Worm (Caenorhabditis elegans) whole organism, L3 larva: ENCODE results near the gene abhd-5.2.

Experiments
- R02D3.7 ChIP-seq: fragments of 150-350 bp; optimal IDR thresholded peaks from 2 replicates; lab custom pipeline; 2014; ENCODE audit warnings: missing biosample characterization, missing genetic modification characterization
- aly-2 ChIP-seq: fragments of 150-350 bp; optimal IDR thresholded peaks from 2 replicates; lab custom pipeline; 2014; ENCODE audit warnings: missing biosample characterization, missing genetic modification characterization
- ama-1 ChIP-seq: fragments of 150-350 bp; optimal IDR thresholded peaks from 2 replicates; lab custom pipeline; 2018
- ceh-16 ChIP-seq: sonication (generic microtip); optimal IDR thresholded peaks from 2 replicates; lab custom pipeline; 2017; ENCODE audit warnings: missing biosample characterization, missing genetic modification characterization
- ceh-82 ChIP-seq: fragments of 150-350 bp; optimal IDR thresholded peaks from 2 replicates; lab custom pipeline; 2014; ENCODE audit warnings: missing biosample characterization, missing genetic modification characterization
- ceh-9 ChIP-seq: sonication (generic microtip); optimal IDR thresholded peaks from 2 replicates; lab custom pipeline; 2018; ENCODE audit warnings: missing biosample characterization, missing genetic modification characterization
- daf-12 ChIP-seq: fragments of 150-350 bp; optimal IDR thresholded peaks from 2 replicates; lab custom pipeline; 2014; ENCODE audit warnings: missing biosample characterization, missing genetic modification reagents, missing genetic modification characterization
- egl-27 ChIP-seq: sonication (generic microtip); optimal IDR thresholded peaks from 4 replicates; lab custom pipeline; 2017; ENCODE audit warnings: missing biosample characterization, missing genetic modification reagents, missing genetic modification characterization
- egl-5 ChIP-seq: fragments of 150-350 bp; optimal IDR thresholded peaks from 2 replicates; lab custom pipeline; 2017; ENCODE audit warnings: missing biosample characterization, missing genetic modification reagents, missing genetic modification characterization, inconsistent platforms
- elt-1 ChIP-seq: fragments of 150-350 bp; optimal IDR thresholded peaks from 2 replicates; lab custom pipeline; 2014; ENCODE audit warnings: missing biosample characterization, missing genetic modification characterization
- elt-2 ChIP-seq: sonication (generic microtip); optimal IDR thresholded peaks from 2 replicates; lab custom pipeline; 2016; ENCODE audit warnings: missing genetic modification reagents, mild to moderate bottlenecking, missing genetic modification characterization, missing compliant biosample characterization
- elt-3 ChIP-seq, 3 experiments: fragments of 150-350 bp in 1 of 3; sonication (generic microtip) in 2 of 3; optimal IDR thresholded peaks; 2 replicates in 2 of 3; 4 replicates in 1 of 3; lab custom pipeline; 2014 to 2017; ENCODE audit warnings: missing biosample characterization in 3 of 3, missing genetic modification characterization in 3 of 3
- eor-1 ChIP-seq, 2 experiments: fragments of 150-350 bp; optimal IDR thresholded peaks; 2 replicates each; lab custom pipeline; 2014 to 2018; ENCODE audit warnings: missing biosample characterization in 2 of 2, missing genetic modification characterization in 2 of 2
- fkh-10 ChIP-seq: sonication (generic microtip); optimal IDR thresholded peaks from 2 replicates; lab custom pipeline; 2017; ENCODE audit warnings: missing biosample characterization, missing genetic modification reagents, missing genetic modification characterization
- fkh-2 ChIP-seq: fragments of 150-350 bp; optimal IDR thresholded peaks from 2 replicates; lab custom pipeline; 2014; ENCODE audit warnings: missing biosample characterization, missing genetic modification reagents, missing genetic modification characterization
- hmg-11 ChIP-seq: sonication (generic microtip); optimal IDR thresholded peaks from 2 replicates; lab custom pipeline; 2016; ENCODE audit warnings: missing genetic modification characterization, missing compliant biosample characterization
- jun-1 ChIP-seq: fragments of 150-350 bp; optimal IDR thresholded peaks from 2 replicates; lab custom pipeline; 2014; ENCODE audit warnings: missing biosample characterization, missing genetic modification reagents, missing genetic modification characterization
- lin-15B ChIP-seq: fragments of 150-350 bp; optimal IDR thresholded peaks from 2 replicates; lab custom pipeline; 2014; ENCODE audit warnings: missing biosample characterization, missing genetic modification characterization
- mdl-1 ChIP-seq: fragments of 150-350 bp; optimal IDR thresholded peaks from 2 replicates; lab custom pipeline; 2014; ENCODE audit warnings: missing biosample characterization, missing genetic modification characterization
- nfya-1 ChIP-seq: sonication (generic microtip); optimal IDR thresholded peaks from 2 replicates; lab custom pipeline; 2017; ENCODE audit warnings: missing genetic modification characterization, mild to moderate bottlenecking, missing compliant biosample characterization, antibody characterized with exemption, moderate library complexity; ENCODE audit not compliant: insufficient read depth
- nhr-11 ChIP-seq: fragments of 150-350 bp; optimal IDR thresholded peaks from 2 replicates; lab custom pipeline; 2014; ENCODE audit warnings: missing biosample characterization, missing genetic modification characterization
- nhr-12 ChIP-seq: fragments of 150-350 bp; optimal IDR thresholded peaks from 2 replicates; lab custom pipeline; 2014; ENCODE audit warnings: missing biosample characterization, missing genetic modification characterization
- nhr-23 ChIP-seq: fragments of 150-350 bp; optimal IDR thresholded peaks from 2 replicates; lab custom pipeline; 2014; ENCODE audit warnings: missing biosample characterization, missing genetic modification reagents, missing genetic modification characterization
- nhr-237 ChIP-seq: fragments of 150-350 bp; optimal IDR thresholded peaks from 2 replicates; lab custom pipeline; 2014; ENCODE audit warnings: missing biosample characterization, missing genetic modification characterization
- nhr-25 ChIP-seq: sonication (generic microtip); optimal IDR thresholded peaks from 2 replicates; lab custom pipeline; 2017; ENCODE audit warnings: missing biosample characterization, missing genetic modification characterization
- nhr-28 ChIP-seq: fragments of 150-350 bp; optimal IDR thresholded peaks from 2 replicates; lab custom pipeline; 2014; ENCODE audit warnings: missing biosample characterization, missing genetic modification characterization
- nhr-67 ChIP-seq: fragments of 150-350 bp; optimal IDR thresholded peaks from 2 replicates; lab custom pipeline; 2014; ENCODE audit warnings: missing biosample characterization, missing genetic modification characterization
- nhr-76 ChIP-seq: fragments of 150-350 bp; sonication (generic microtip); optimal IDR thresholded peaks from 5 replicates; lab custom pipeline; 2014; ENCODE audit warnings: missing biosample characterization, missing genetic modification characterization
- nhr-77 ChIP-seq: fragments of 150-350 bp; optimal IDR thresholded peaks from 2 replicates; lab custom pipeline; 2014; ENCODE audit warnings: missing biosample characterization, missing genetic modification characterization
- pqm-1 ChIP-seq: fragments of 150-350 bp; optimal IDR thresholded peaks from 2 replicates; lab custom pipeline; 2017; ENCODE audit warnings: missing biosample characterization, missing genetic modification characterization, inconsistent platforms
- skn-1 ChIP-seq: fragments of 150-350 bp; optimal IDR thresholded peaks from 2 replicates; lab custom pipeline; 2014; ENCODE audit warnings: missing biosample characterization, missing genetic modification characterization
- unc-39 ChIP-seq: sonication (generic microtip); optimal IDR thresholded peaks from 4 replicates; lab custom pipeline; 2017; ENCODE audit warnings: missing biosample characterization, missing genetic modification characterization
- zag-1 ChIP-seq: fragments of 150-350 bp; optimal IDR thresholded peaks from 2 replicates; lab custom pipeline; 2014; ENCODE audit warnings: missing biosample characterization, missing genetic modification characterization
- ztf-11 ChIP-seq: fragments of 150-350 bp; optimal IDR thresholded peaks from 2 replicates; lab custom pipeline; 2014; ENCODE audit warnings: missing biosample characterization, missing genetic modification characterization
- ztf-4 ChIP-seq: fragments of 150-350 bp; optimal IDR thresholded peaks from 2 replicates; lab custom pipeline; 2014; ENCODE audit warnings: missing biosample characterization, missing genetic modification characterization

The abhd-5.2 gene

ce11 chrV:4865364-4865763, 20.9 kb downstream of the abhd-5.2 start, which contains the start of gene srd-32:
srd-32 (plus strand) TSS chrV:4865664.
- TF ChIP-seq ztf-11 (tag; lab: Kevin White, UChicago) (no peak), ceh-9 (tag; lab: Kevin White, UChicago) (no peak), nhr-12 (no peak), nfya-1 (tag; lab: Kevin White, UChicago) (no peak), ceh-82 (no peak), ceh-16 (tag; lab: Kevin White, UChicago) (no peak), elt-2 (tag; lab: Kevin White, UChicago) (no peak), R02D3.7 (no peak), skn-1 (tag; lab: Kevin White, UChicago) (no peak), lin-15B (tag; lab: Kevin White, UChicago) (no peak), eor-1 (tag; optimal IDR thresholded peaks at IDR 0.05; lab: Kevin White, UChicago) (no peak), hmg-11 (tag; lab: Kevin White, UChicago) (no peak), mdl-1 (tag; lab: Kevin White, UChicago) (no peak), nhr-28 (tag; lab: Kevin White, UChicago) (no peak), fkh-10 (GFP tag; lab: Kevin White, UChicago) (no peak), aly-2 (tag; lab: Kevin White, UChicago) (no peak)

ce11 chrV:4867535-4867934, 23.1 kb downstream of the abhd-5.2 start:
- TF ChIP-seq nhr-77 (tag; lab: Kevin White, UChicago): no peak
- TF ChIP-seq zag-1 (tag; lab: Kevin White, UChicago): no peak
- TF ChIP-seq nhr-25 (tag; lab: Kevin White, UChicago): no peak
- no peak for TF ChIP-seq nhr-11
- TF ChIP-seq ama-1: no peak
- TF ChIP-seq, all 47 proteins: peak for 0

- no peak for TF ChIP-seq nhr-25 (tag; lab: Kevin White, UChicago)
- no peak for TF ChIP-seq ztf-11 (tag; lab: Kevin White, UChicago)
- no peak for TF ChIP-seq skn-1 (tag; lab: Kevin White, UChicago)
- no peak for TF ChIP-seq elt-3 (tag; optimal IDR thresholded peaks at IDR 0.05; lab: Kevin White, UChicago)
- TF ChIP-seq elt-1 (tag; lab: Kevin White, UChicago): no peak
- no peak for TF ChIP-seq nhr-77 (tag; lab: Kevin White, UChicago)
- TF ChIP-seq R02D3.7: no peak
- TF ChIP-seq ceh-16 (tag; lab: Kevin White, UChicago): no peak
- TF ChIP-seq nhr-23 (tag; lab: Kevin White, UChicago): no peak
- TF ChIP-seq ztf-4 (tag; lab: Kevin White, UChicago): no peak
- TF ChIP-seq nhr-237 (tag; lab: Kevin White, UChicago): no peak
- no peak for TF ChIP-seq pqm-1 (tag; lab: Kevin White, UChicago)
- no peak for TF ChIP-seq nfya-1 (tag; lab: Kevin White, UChicago)
- TF ChIP-seq egl-5 (tag; lab: Kevin White, UChicago): no peak
- TF ChIP-seq fkh-10 (GFP tag; lab: Kevin White, UChicago): no peak
- no peak for TF ChIP-seq eor-1 (tag; optimal IDR thresholded peaks at IDR 0.05; lab: Kevin White, UChicago)
Observed at ce11 chrV:4868698-4869097, 24.2 kb downstream of the abhd-5.2 start.

DNA sequence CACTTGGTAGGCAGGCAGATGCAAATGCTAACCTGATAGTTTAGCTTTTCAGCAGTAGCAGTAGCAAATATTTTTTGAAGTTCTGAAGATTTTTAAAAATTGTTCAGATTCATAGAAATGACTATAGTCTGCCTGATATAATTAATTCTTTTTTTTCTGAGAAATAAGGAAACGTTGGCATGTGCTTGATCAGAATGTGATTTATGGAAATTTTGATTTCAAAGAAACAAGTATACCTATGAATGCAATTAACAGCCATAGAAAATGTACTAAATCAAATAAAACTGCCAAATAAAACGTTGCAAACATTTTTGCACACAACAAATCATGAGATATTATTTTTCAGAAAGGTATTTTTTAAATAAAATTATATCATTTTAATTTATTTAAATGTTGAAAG, 26.1 kb downstream of the abhd-5.2 start:
- TF ChIP-seq nhr-11 (peak; percentile 56), ztf-4 (tag; lab: Kevin White, UChicago) (no peak)
- TF ChIP-seq, all 47 proteins: peak for 1

ce11 chrV:4871992-4872391, 27.5 kb downstream of the abhd-5.2 start, which contains the start of gene srd-33:
srd-33 (plus strand) TSS chrV:4872292.
- TF ChIP-seq egl-27 (tag; lab: Kevin White, UChicago) (no peak), fkh-2 (no peak), pqm-1 (tag; lab: Kevin White, UChicago) (no peak), mdl-1 (tag; lab: Kevin White, UChicago) (no peak), skn-1 (tag; lab: Kevin White, UChicago) (no peak), nhr-76 (no peak), nhr-11 (no peak), aly-2 (tag; lab: Kevin White, UChicago) (no peak), ama-1 (no peak)

DNA sequence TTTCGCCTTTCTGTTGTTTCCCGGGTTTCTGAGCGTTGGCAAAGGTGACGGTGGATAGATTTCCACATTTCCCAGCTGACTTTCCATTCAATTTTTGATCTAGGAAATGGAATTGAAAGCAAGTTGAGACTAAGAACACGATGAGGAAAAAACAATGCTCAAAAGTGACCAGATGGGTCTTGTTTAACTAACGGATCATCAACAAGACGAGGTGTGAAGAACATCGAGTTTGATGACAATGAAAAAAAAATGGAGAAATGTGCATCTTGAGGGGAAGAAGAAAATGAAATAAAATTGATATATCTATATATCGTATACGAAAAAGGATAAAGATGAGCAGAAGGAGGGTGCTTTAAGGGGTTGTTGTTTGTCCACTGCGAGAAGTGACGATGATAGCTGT, 33.1 kb downstream of the abhd-5.2 start, which contains the start of gene T19H12.6:
Gene T19H12.6, minus strand, starts transcription at position 101 of the 400 bp plus-strand sequence.
- TF ChIP-seq nhr-25 (tag; lab: Kevin White, UChicago): no peak
- TF ChIP-seq skn-1 (tag; lab: Kevin White, UChicago): no peak
- TF ChIP-seq nhr-67 (tag; lab: Kevin White, UChicago): no peak
- TF ChIP-seq jun-1: no peak
- no peak for TF ChIP-seq unc-39
- TF ChIP-seq daf-12 (tag; lab: Kevin White, UChicago): no peak
- TF ChIP-seq ceh-9 (tag; lab: Kevin White, UChicago): no peak
